Worm (Caenorhabditis elegans): ENCODE data around the gene btb-22.

DNA sequence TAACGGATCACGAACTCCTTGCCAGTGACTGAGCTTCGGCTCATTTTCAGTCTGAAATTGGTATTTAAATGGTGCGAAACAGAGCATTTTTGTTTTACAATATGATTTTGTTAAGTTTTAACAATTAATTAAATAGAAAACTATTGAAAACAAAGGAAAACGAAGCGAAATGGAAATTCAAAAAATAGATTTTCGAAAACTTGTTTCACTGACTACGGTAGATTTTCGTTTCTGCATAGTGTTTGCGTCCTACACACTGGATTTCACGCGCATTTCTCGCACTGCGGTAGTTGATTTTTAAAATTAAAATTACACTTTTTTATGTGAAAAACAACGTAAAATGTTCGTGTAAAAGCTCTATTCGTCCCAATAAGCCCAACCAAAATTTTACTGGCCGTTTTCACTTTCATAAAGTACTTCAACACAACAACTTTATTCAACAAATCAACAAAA is 46.8 kb downstream of the btb-22 start, which contains the start of gene bath-30:
- TF ChIP-seq scrt-1 (GFP tag; IDR thresholded peaks at IDR 0.05) = no peak
- TF ChIP-seq ama-1 (optimal IDR thresholded peaks at IDR 0.05) = no peak
- no peak for TF ChIP-seq hmg-4 (GFP tag; optimal IDR thresholded peaks at IDR 0.05)
- TF ChIP-seq hmbx-1 (tag; optimal IDR thresholded peaks at IDR 0.05) = no peak
- no peak for TF ChIP-seq ets-7 (tag; optimal IDR thresholded peaks at IDR 0.05)
- no peak for TF ChIP-seq flt-1 (GFP tag; IDR thresholded peaks at IDR 0.05)
- no peak for TF ChIP-seq tbx-11 (GFP tag; IDR thresholded peaks at IDR 0.05)
- no peak for TF ChIP-seq ceh-36 (tag; optimal IDR thresholded peaks at IDR 0.05)
- TF ChIP-seq ceh-13 (GFP tag; optimal IDR thresholded peaks at IDR 0.05) = no peak
- no peak for TF ChIP-seq sea-1 (GFP tag; conservative IDR thresholded peaks at IDR 0.05)
- TF ChIP-seq B0310.2 (tag; optimal IDR thresholded peaks at IDR 0.05) = no peak
- TF ChIP-seq F13C5.2 (tag; optimal IDR thresholded peaks at IDR 0.05) = no peak
- no peak for TF ChIP-seq aly-1 (tag; optimal IDR thresholded peaks at IDR 0.05)
- TF ChIP-seq tbx-37 (GFP tag; conservative IDR thresholded peaks at IDR 0.05) = no peak

Data from whole organism, early embryonic.